Worm (Caenorhabditis elegans): Measurements from ENCODE around the gene F55F3.4.
A peak's percentile ranks its signal among the peaks of the same experiment; 100 is the strongest.

Gene F55F3.4

ce11 chrX:13781445-13782073, 3.8 kb upstream of the F55F3.4 start (continued):
- TF ChIP-seq T26A8.4 (GFP tag; IDR thresholded peaks at IDR 0.05) = peak; percentile 80
- TF ChIP-seq arid-1 (GFP tag; conservative IDR thresholded peaks at IDR 0.05) = peak; percentile 59
- no peak for TF ChIP-seq ceh-82 (tag; optimal IDR thresholded peaks at IDR 0.05)
- TF ChIP-seq saeg-2 (GFP tag; IDR thresholded peaks at IDR 0.05) = 0 out of 2 replicates have a peak, but pooled peaks have one; percentile 64
- TF ChIP-seq ceh-28 (tag; optimal IDR thresholded peaks at IDR 0.05) = no peak
- TF ChIP-seq dpl-1 (GFP tag; optimal IDR thresholded peaks at IDR 0.05) = no peak
- TF ChIP-seq unc-39 (tag; optimal IDR thresholded peaks at IDR 0.05) = no peak
- peak; percentile 22 for TF ChIP-seq nhr-111 (GFP tag; optimal IDR thresholded peaks at IDR 0.05)
- TF ChIP-seq nhr-48 (tag; optimal IDR thresholded peaks at IDR 0.05) = peak; percentile 44
- TF ChIP-seq ceh-32 (tag; optimal IDR thresholded peaks at IDR 0.05; ENCODE audit: poor library complexity) = no peak
- TF ChIP-seq lin-29 (GFP tag; IDR thresholded peaks at IDR 0.05) = no peak
- no peak for TF ChIP-seq zfp-3 (GFP tag; conservative IDR thresholded peaks at IDR 0.05)
- peak; percentile 81 for TF ChIP-seq aha-1 (tag)
- no peak for TF ChIP-seq mdl-1 (tag; optimal IDR thresholded peaks at IDR 0.05)
- peak; percentile 30 for TF ChIP-seq hlh-30 (tag; optimal IDR thresholded peaks at IDR 0.05; ENCODE audit: insufficient read depth)
- TF ChIP-seq mdt-29 (GFP tag; IDR thresholded peaks at IDR 0.05) = peak; percentile 68; the same call in 1 of the 2 replicates
- TF ChIP-seq dmd-8 (GFP tag; IDR thresholded peaks at IDR 0.05) = peak; percentile 75; the same call in 1 of the 2 replicates
- peak; percentile 21 for TF ChIP-seq hlh-11 (tag; optimal IDR thresholded peaks at IDR 0.05)
- 0 out of 2 replicates have a peak, but pooled peaks have one; percentile 45 for TF ChIP-seq Y75B8A.6 (GFP tag; IDR thresholded peaks at IDR 0.05)
- no peak for TF ChIP-seq zip-2 (tag; optimal IDR thresholded peaks at IDR 0.05)
- peak; percentile 88 for TF ChIP-seq vab-7 (GFP tag; IDR thresholded peaks at IDR 0.05)
- TF ChIP-seq ztf-11 (tag; optimal IDR thresholded peaks at IDR 0.05) = no peak
- TF ChIP-seq lin-15B (tag; optimal IDR thresholded peaks at IDR 0.05) = no peak
- peak; percentile 75 for TF ChIP-seq madf-9 (GFP tag; conservative IDR thresholded peaks at IDR 0.05)
- peak; percentile 46 for TF ChIP-seq nhr-102 (tag; optimal IDR thresholded peaks at IDR 0.05)
- no peak for TF ChIP-seq attf-4 (tag; optimal IDR thresholded peaks at IDR 0.05)
- peak; percentile 14 to 72 for TF ChIP-seq daf-16 (GFP tag; optimal IDR thresholded peaks at IDR 0.05)
- peak; percentile 36 for TF ChIP-seq daf-16 (tag; optimal IDR thresholded peaks at IDR 0.05)
- TF ChIP-seq F10B5.3 (tag; optimal IDR thresholded peaks at IDR 0.05) = no peak
- peak; percentile 65; the same call in 1 of the 2 replicates for TF ChIP-seq ZK337.2 (GFP tag; IDR thresholded peaks at IDR 0.05)
- TF ChIP-seq lsy-2 (tag; optimal IDR thresholded peaks at IDR 0.05) = no peak
- TF ChIP-seq fos-1 (tag; optimal IDR thresholded peaks at IDR 0.05) = no peak
- peak; percentile 94 for TF ChIP-seq lim-7 (GFP tag; IDR thresholded peaks at IDR 0.05)
- TF ChIP-seq lin-13 (GFP tag; optimal IDR thresholded peaks at IDR 0.05) = peak; percentile 12
- TF ChIP-seq F49E8.2 (tag; optimal IDR thresholded peaks at IDR 0.05; ENCODE audit: borderline replicate concordance) = peak; percentile 62
- peak; percentile 69 for TF ChIP-seq mxl-2 (GFP tag; conservative IDR thresholded peaks at IDR 0.05)
- peak; percentile 80; the same call in 1 of the 2 replicates for TF ChIP-seq Y105C5A.15 (GFP tag; IDR thresholded peaks at IDR 0.05)
- TF ChIP-seq daf-12 (tag; optimal IDR thresholded peaks at IDR 0.05) = no peak
- peak; percentile 14 for TF ChIP-seq spr-1 (tag; optimal IDR thresholded peaks at IDR 0.05)
- no peak for TF ChIP-seq jun-1 (tag; optimal IDR thresholded peaks at IDR 0.05)
- peak; percentile 69; the same call in 1 of the 2 replicates for TF ChIP-seq dmd-9 (GFP tag; IDR thresholded peaks at IDR 0.05)
- no peak for TF ChIP-seq egl-27 (tag; optimal IDR thresholded peaks at IDR 0.05)
- TF ChIP-seq lir-3 (tag; optimal IDR thresholded peaks at IDR 0.05) = peak; percentile 51
- 0 out of 2 replicates have a peak, but pooled peaks have one; percentile 20 for TF ChIP-seq nhr-41 (GFP tag; IDR thresholded peaks at IDR 0.05)
- TF ChIP-seq cey-2 (tag; optimal IDR thresholded peaks at IDR 0.05; ENCODE audit: borderline replicate concordance, insufficient read depth) = no peak
- TF ChIP-seq unc-62 (GFP tag; optimal IDR thresholded peaks at IDR 0.05 in 1 of 2) = no peak
- TF ChIP-seq unc-62 (tag; optimal IDR thresholded peaks at IDR 0.05) = no peak
